Worm (Caenorhabditis elegans): ENCODE data around the gene Y54G2A.19.
"Not testable (repeated sequence)": the region's sequence is repeated elsewhere in the genome, so short reads cannot be mapped to it uniquely, and the experiment has no call there.

DNA sequence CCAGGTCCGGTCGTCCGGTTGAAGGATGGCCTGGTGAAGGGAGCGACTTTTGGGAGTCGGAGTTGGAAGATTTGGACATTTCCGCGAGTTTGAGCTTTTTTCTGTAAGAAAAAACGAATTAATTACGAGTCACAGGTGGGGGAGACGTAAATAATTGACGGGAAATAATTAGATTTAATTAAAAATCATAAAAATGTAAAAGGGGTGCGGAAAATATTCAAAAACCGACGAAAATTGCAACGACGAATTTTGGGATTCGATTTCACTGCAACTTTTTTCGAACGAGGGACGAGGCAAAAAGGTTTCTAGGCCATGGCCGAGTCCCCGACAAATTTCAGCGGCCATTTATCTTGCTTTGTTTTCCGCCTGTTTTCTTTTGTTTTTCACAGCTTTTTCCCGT, at the start of gene Y54G2A.19:
- not testable (repeated sequence) for TF ChIP-seq ztf-23 (GFP tag; IDR thresholded peaks at IDR 0.05); tab-1 (GFP tag; IDR thresholded peaks at IDR 0.05); T22C8.4 (GFP tag; IDR thresholded peaks at IDR 0.05); med-1 (GFP tag; optimal IDR thresholded peaks at IDR 0.05; ENCODE audit: insufficient read depth); cog-1 (tag; optimal IDR thresholded peaks at IDR 0.05); klf-2 (GFP tag; conservative IDR thresholded peaks at IDR 0.05)

All from whole organism, midembryonic.